Fruit fly (Drosophila melanogaster) whole organism, embryonic: Measurements from ENCODE around the gene CG5446.

ENCODE experiments used
- Aef1 ChIP-seq: fragments of 200-800 bp; sonication (Bioruptor generic); IDR thresholded peaks from 3 replicates; pipeline ENCODE4 v1.3.6; 2022; ENCODE audit warnings: missing biosample characterization, missing genetic modification characterization
- CG10543 ChIP-seq: fragments of 200-800 bp; sonication (Bioruptor generic); optimal IDR thresholded peaks from 3 replicates; lab custom pipeline; 2017; ENCODE audit warnings: missing biosample characterization, mild to moderate bottlenecking, missing genetic modification characterization, moderate library complexity
- CG10654 ChIP-seq: fragments of 200-800 bp; sonication (Bioruptor generic); optimal IDR thresholded peaks from 2 replicates; lab custom pipeline; 2016; ENCODE audit warnings: missing biosample characterization, missing genetic modification characterization
- CG10979 ChIP-seq: fragments of 200-800 bp; sonication (Bioruptor generic); optimal IDR thresholded peaks from 2 replicates; lab custom pipeline; 2018; ENCODE audit warnings: missing biosample characterization, mild to moderate bottlenecking, missing genetic modification characterization, moderate library complexity
- CG12659 ChIP-seq: fragments of 200-800 bp; sonication (Bioruptor generic); optimal IDR thresholded peaks from 3 replicates; lab custom pipeline; 2017; ENCODE audit warnings: mild to moderate bottlenecking, missing biosample characterization, missing genetic modification reagents, missing genetic modification characterization
- CG12769 ChIP-seq: fragments of 200-800 bp; sonication (Bioruptor generic); optimal IDR thresholded peaks from 2 replicates; lab custom pipeline; 2019; ENCODE audit warnings: missing biosample characterization, mild to moderate bottlenecking, missing genetic modification characterization, moderate library complexity
- CG13624 ChIP-seq: fragments of 200-800 bp; sonication (Bioruptor generic); optimal IDR thresholded peaks from 2 replicates; lab custom pipeline; 2016; ENCODE audit warnings: missing biosample characterization, missing genetic modification characterization
- CG15514 ChIP-seq: fragments of 200-800 bp; sonication (Bioruptor generic); optimal IDR thresholded peaks from 3 replicates; lab custom pipeline; 2017; ENCODE audit warnings: missing biosample characterization, missing genetic modification characterization, mild to moderate bottlenecking, moderate library complexity, missing genetic modification reagents
- CG17328 ChIP-seq: fragments of 200-800 bp; sonication (Bioruptor generic); IDR thresholded peaks from 2 replicates; pipeline ENCODE4 v1.3.6; 2022; ENCODE audit warnings: missing biosample characterization, missing genetic modification characterization
- CG17829 ChIP-seq: fragments of 200-800 bp; optimal IDR thresholded peaks from 2 replicates; lab custom pipeline; 2019; ENCODE audit warnings: missing biosample characterization, mild to moderate bottlenecking, missing genetic modification characterization, moderate library complexity
- CG17912 ChIP-seq: fragments of 200-800 bp; sonication (Bioruptor generic); optimal IDR thresholded peaks from 2 replicates; lab custom pipeline; 2018; ENCODE audit warnings: missing biosample characterization, mild to moderate bottlenecking, missing genetic modification characterization
- CG30431 ChIP-seq: fragments of 200-800 bp; sonication (Bioruptor generic); optimal IDR thresholded peaks from 2 replicates; lab custom pipeline; 2017; ENCODE audit warnings: missing biosample characterization, missing genetic modification characterization
- CG32767 ChIP-seq: fragments of 200-800 bp; sonication (Bioruptor generic); IDR thresholded peaks from 2 replicates; pipeline ENCODE4 v1.3.6; 2022; ENCODE audit warnings: missing biosample characterization, missing genetic modification characterization
- CG3281 ChIP-seq: fragments of 200-800 bp; sonication (Bioruptor generic); optimal IDR thresholded peaks from 3 replicates; lab custom pipeline; 2017; ENCODE audit warnings: missing biosample characterization, mild to moderate bottlenecking, missing genetic modification characterization
- CG5180 ChIP-seq: fragments of 200-800 bp; sonication (Bioruptor generic); optimal IDR thresholded peaks from 3 replicates; lab custom pipeline; 2017; ENCODE audit warnings: missing biosample characterization, missing genetic modification characterization, mild to moderate bottlenecking, moderate library complexity, missing genetic modification reagents
- CG6254 ChIP-seq: fragments of 200-800 bp; sonication (Bioruptor generic); optimal IDR thresholded peaks from 3 replicates; lab custom pipeline; 2017; ENCODE audit warnings: mild to moderate bottlenecking, missing biosample characterization, missing genetic modification reagents, missing genetic modification characterization
- CG6683 ChIP-seq: fragments of 200-800 bp; sonication (Bioruptor generic); optimal IDR thresholded peaks from 2 replicates; lab custom pipeline; 2017; ENCODE audit warnings: missing biosample characterization, mild to moderate bottlenecking, missing genetic modification characterization, missing genetic modification reagents
- CG6765 ChIP-seq: fragments of 200-800 bp; sonication (Bioruptor generic); optimal IDR thresholded peaks from 3 replicates; lab custom pipeline; 2017; ENCODE audit warnings: missing biosample characterization, mild to moderate bottlenecking, missing genetic modification characterization
- CG7963 ChIP-seq: fragments of 200-800 bp; sonication (Bioruptor generic); IDR thresholded peaks from 3 replicates; pipeline ENCODE4 v1.3.6; 2022; ENCODE audit warnings: missing biosample characterization, missing genetic modification characterization; ENCODE audit not compliant: partially characterized antibody
- CG7987 ChIP-seq: fragments of 200-800 bp; sonication (Bioruptor generic); optimal IDR thresholded peaks from 2 replicates; lab custom pipeline; 2018; ENCODE audit warnings: missing biosample characterization, mild to moderate bottlenecking, missing genetic modification characterization, moderate library complexity
- CG9817 ChIP-seq: fragments of 200-800 bp; sonication (Bioruptor generic); optimal IDR thresholded peaks from 2 replicates; lab custom pipeline; 2018; ENCODE audit warnings: missing biosample characterization, mild to moderate bottlenecking, missing genetic modification characterization, moderate library complexity
- Gsc ChIP-seq: fragments of 200-800 bp; sonication (Bioruptor generic); IDR thresholded peaks from 2 replicates; pipeline ENCODE4 v1.3.6; 2022; ENCODE audit warnings: missing biosample characterization, missing genetic modification characterization
- HHEX ChIP-seq: fragments of 200-800 bp; sonication (Bioruptor generic); optimal IDR thresholded peaks from 3 replicates; lab custom pipeline; 2017; ENCODE audit warnings: missing biosample characterization, mild to moderate bottlenecking, missing genetic modification characterization, missing genetic modification reagents
- Hmr ChIP-seq: fragments of 200-800 bp; sonication (Bioruptor generic); optimal IDR thresholded peaks from 3 replicates; lab custom pipeline; 2017; ENCODE audit warnings: mild to moderate bottlenecking, missing biosample characterization, missing genetic modification reagents, missing genetic modification characterization
- Hr39 ChIP-seq: fragments of >200 bp; optimal IDR thresholded peaks from 2 replicates; lab custom pipeline; 2017
- Opbp ChIP-seq: fragments of 200-800 bp; sonication (Bioruptor generic); IDR thresholded peaks from 3 replicates; pipeline ENCODE4 v1.3.6; 2022; ENCODE audit warnings: missing biosample characterization, missing genetic modification characterization; ENCODE audit not compliant: partially characterized antibody
- Side ChIP-seq: fragments of 200-800 bp; sonication (Bioruptor generic); optimal IDR thresholded peaks from 2 replicates; lab custom pipeline; 2016; ENCODE audit warnings: missing biosample characterization, missing genetic modification characterization
- Sox100B ChIP-seq: fragments of 200-800 bp; sonication (Bioruptor generic); optimal IDR thresholded peaks from 3 replicates; lab custom pipeline; 2018; ENCODE audit warnings: missing biosample characterization, mild to moderate bottlenecking, missing genetic modification characterization
- Sox102F ChIP-seq: fragments of 200-800 bp; sonication (Bioruptor generic); optimal IDR thresholded peaks from 2 replicates; lab custom pipeline; 2018; ENCODE audit warnings: missing biosample characterization, mild to moderate bottlenecking, missing genetic modification characterization, moderate library complexity
- TFAM ChIP-seq: fragments of 200-800 bp; sonication (Bioruptor generic); optimal IDR thresholded peaks from 2 replicates; lab custom pipeline; 2017; ENCODE audit warnings: missing biosample characterization, missing genetic modification characterization, inconsistent platforms
- Tbp ChIP-seq: fragments of >200 bp; optimal IDR thresholded peaks from 2 replicates; lab custom pipeline; 2018; ENCODE audit warnings: missing biosample characterization, missing genetic modification characterization
- al ChIP-seq: fragments of 200-800 bp; sonication (Bioruptor generic); IDR thresholded peaks from 2 replicates; pipeline ENCODE4 v1.3.6; 2022; ENCODE audit warnings: missing biosample characterization, missing genetic modification characterization
- bab2 ChIP-seq: fragments of 200-800 bp; sonication (Bioruptor generic); optimal IDR thresholded peaks from 2 replicates; lab custom pipeline; 2016; ENCODE audit warnings: missing biosample characterization, missing genetic modification characterization
- croc ChIP-seq: fragments of 200-800 bp; sonication (Bioruptor generic); conservative IDR thresholded peaks from 3 replicates; pipeline ENCODE4 v1.3.6; 2022; ENCODE audit warnings: missing biosample characterization, missing genetic modification characterization
- dan ChIP-seq: fragments of 200-800 bp; sonication (Bioruptor generic); IDR thresholded peaks from 2 replicates; pipeline ENCODE4 v1.3.6; 2022; ENCODE audit warnings: missing biosample characterization, missing genetic modification characterization
- fd102C ChIP-seq: fragments of 200-800 bp; sonication (Bioruptor generic); optimal IDR thresholded peaks from 2 replicates; lab custom pipeline; 2018; ENCODE audit warnings: missing biosample characterization, mild to moderate bottlenecking, missing genetic modification characterization, moderate library complexity
- fd96Cb ChIP-seq: fragments of 200-800 bp; sonication (Bioruptor generic); optimal IDR thresholded peaks from 2 replicates; lab custom pipeline; 2018; ENCODE audit warnings: missing biosample characterization, mild to moderate bottlenecking, missing genetic modification characterization, moderate library complexity
- ftz-f1 ChIP-seq: fragments of 200-800 bp; sonication (Bioruptor generic); optimal IDR thresholded peaks from 2 replicates; lab custom pipeline; 2016; ENCODE audit warnings: missing biosample characterization, missing genetic modification characterization
- fu2 ChIP-seq: fragments of 200-800 bp; sonication (Bioruptor generic); optimal IDR thresholded peaks from 2 replicates; lab custom pipeline; 2016; ENCODE audit warnings: missing biosample characterization, missing genetic modification characterization
- gsb-n ChIP-seq: fragments of 200-800 bp; sonication (Bioruptor generic); optimal IDR thresholded peaks from 3 replicates; lab custom pipeline; 2018; ENCODE audit warnings: missing biosample characterization, mild to moderate bottlenecking, missing genetic modification characterization
- hb ChIP-seq: fragments of 200-800 bp; sonication (Bioruptor generic); IDR thresholded peaks from 3 replicates; pipeline ENCODE4 v1.3.6; 2022; ENCODE audit warnings: missing biosample characterization, missing genetic modification characterization; ENCODE audit not compliant: partially characterized antibody
- insv ChIP-seq, 2 experiments: fragments of 200-800 bp; sonication (Bioruptor generic); optimal IDR thresholded peaks; 3 replicates each; lab custom pipeline; 2016 to 2018; ENCODE audit warnings: missing biosample characterization in 2 of 2, missing genetic modification characterization in 2 of 2
- kni ChIP-seq: fragments of 200-800 bp; sonication (Bioruptor generic); optimal IDR thresholded peaks from 3 replicates; lab custom pipeline; 2017; ENCODE audit warnings: mild to moderate bottlenecking, missing biosample characterization, missing genetic modification reagents, missing genetic modification characterization
- onecut ChIP-seq: fragments of 200-800 bp; sonication (Bioruptor generic); IDR thresholded peaks from 2 replicates; pipeline ENCODE4 v1.3.6; 2022; ENCODE audit warnings: missing biosample characterization, missing genetic modification characterization
- pita ChIP-seq: fragments of 200-800 bp; sonication (Bioruptor generic); optimal IDR thresholded peaks from 2 replicates; lab custom pipeline; 2017; ENCODE audit warnings: missing biosample characterization, mild to moderate bottlenecking, missing genetic modification characterization
- sens ChIP-seq: fragments of 200-800 bp; sonication (Bioruptor generic); peaks from one replicate; lab custom pipeline; 2016; ENCODE audit warnings: missing biosample characterization, missing genetic modification characterization
- sug ChIP-seq: fragments of 200-800 bp; optimal IDR thresholded peaks from 2 replicates; lab custom pipeline; 2019; ENCODE audit warnings: missing biosample characterization, mild to moderate bottlenecking, missing genetic modification characterization, moderate library complexity
- trem ChIP-seq: fragments of 200-800 bp; optimal IDR thresholded peaks from 3 replicates; lab custom pipeline; 2019; ENCODE audit warnings: missing biosample characterization, mild to moderate bottlenecking, missing genetic modification characterization, moderate library complexity
- ttk ChIP-seq: fragments of 200-800 bp; sonication (Bioruptor generic); IDR thresholded peaks from 2 replicates; pipeline ENCODE4 v2.1.2; 2022; ENCODE audit warnings: missing biosample characterization, missing genetic modification characterization
- tup ChIP-seq: fragments of 200-800 bp; sonication (Bioruptor generic); optimal IDR thresholded peaks from 2 replicates; lab custom pipeline; 2016; ENCODE audit warnings: missing biosample characterization, mild to moderate bottlenecking, missing genetic modification characterization, moderate library complexity
- unpg ChIP-seq: fragments of 200-800 bp; sonication (Bioruptor generic); optimal IDR thresholded peaks from 3 replicates; lab custom pipeline; 2018; ENCODE audit warnings: missing biosample characterization, mild to moderate bottlenecking, missing genetic modification characterization, moderate library complexity
- yki ChIP-seq: fragments of >200 bp; optimal IDR thresholded peaks from 3 replicates; lab custom pipeline; 2018

Gene CG5446

DNA sequence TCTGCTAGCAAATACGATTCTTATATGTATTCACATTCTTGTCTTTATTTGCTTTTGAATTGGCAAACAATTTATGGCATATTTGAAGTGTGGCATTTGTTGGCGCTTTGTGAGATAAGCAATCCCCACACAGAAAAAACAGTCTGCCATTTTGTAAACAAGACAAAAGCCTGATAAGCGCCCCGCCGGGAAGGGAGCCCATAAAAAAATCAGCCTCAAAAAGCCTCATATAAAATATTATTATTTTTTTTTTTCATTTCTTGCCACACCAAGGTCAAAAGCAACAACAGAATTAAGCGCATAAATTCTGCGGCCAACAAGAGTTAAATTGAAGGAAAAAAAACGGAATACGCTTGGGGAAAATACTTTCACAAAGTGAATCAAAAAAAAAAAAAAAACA is 47.8 kb upstream of the CG5446 start (continued):
- TF ChIP-seq bab2 (GFP tag; lab: Kevin White, UChicago) (no peak), yki (lab: Kevin White, UChicago) (no peak), Hmr (peak; percentile 82), CG32767 (GFP tag; lab: Robert Waterston, UW) (no peak; the same call in 1 of the 2 replicates), kni (no peak), Gsc (GFP tag; lab: Robert Waterston, UW) (no peak), CG7963 (GFP tag; lab: Robert Waterston, UW) (no peak), Sox100B (GFP tag; lab: Kevin White, UChicago) (peak; percentile 9), CG9817 (tag; lab: Kevin White, UChicago) (no peak), gsb-n (tag; lab: Kevin White, UChicago) (no peak), CG10654 (no peak), CG12659 (peak; percentile 38), ftz-f1 (GFP tag; lab: Kevin White, UChicago) (peak; percentile 73), CG7987 (GFP tag; lab: Kevin White, UChicago) (peak; percentile 82), Side (no peak), CG15514 (peak; percentile 63), CG17829 (tag; lab: Kevin White, UChicago) (no peak), Tbp (GFP tag; lab: Kevin White, UChicago) (no peak), CG17328 (no peak), sug (tag; lab: Kevin White, UChicago) (peak; percentile 78), hb (GFP tag; lab: Robert Waterston, UW) (no peak), CG10543 (peak; percentile 80), dan (GFP tag; lab: Robert Waterston, UW) (no peak), ttk (GFP tag; lab: Robert Waterston, UW) (no peak), croc (no peak), Aef1 (no peak), Opbp (GFP tag; lab: Robert Waterston, UW) (no peak), unpg (GFP tag; lab: Kevin White, UChicago) (peak; percentile 47), CG30431 (GFP tag; lab: Kevin White, UChicago) (no peak), insv (GFP tag; optimal IDR thresholded peaks at IDR 0.05; lab: Kevin White, UChicago) (no peak), CG3281 (GFP tag; lab: Kevin White, UChicago) (peak; percentile 67), Hr39 (lab: Kevin White, UChicago) (no peak), tup (GFP tag; lab: Kevin White, UChicago) (no peak), CG6683 (peak; percentile 5), HHEX (GFP tag; lab: Kevin White, UChicago) (peak; percentile 59), TFAM (no peak), fu2 (GFP tag; lab: Kevin White, UChicago) (no peak), pita (GFP tag; lab: Kevin White, UChicago) (no peak), CG5180 (GFP tag; lab: Kevin White, UChicago) (no peak), Sox102F (GFP tag; lab: Kevin White, UChicago) (peak; percentile 4), CG13624 (GFP tag; lab: Kevin White, UChicago) (no peak), fd96Cb (tag; lab: Kevin White, UChicago) (no peak), onecut (GFP tag; lab: Robert Waterston, UW) (no peak), CG6765 (GFP tag; lab: Kevin White, UChicago) (no peak), sens (GFP tag; lab: Kevin White, UChicago) (peak; percentile 15), CG10979 (tag; lab: Kevin White, UChicago) (no peak), fd102C (no peak), CG6254 (GFP tag; lab: Kevin White, UChicago) (no peak), al (GFP tag; lab: Robert Waterston, UW) (no peak), CG17912 (GFP tag; lab: Kevin White, UChicago) (no peak), trem (no peak), CG12769 (peak; percentile 19)
